Fruit fly (Drosophila melanogaster) whole organism, embryonic: Measurements from ENCODE around the gene Rchy1.

ENCODE experiments used
- Antp ChIP-seq: fragments of 200-800 bp; sonication (Bioruptor generic); optimal IDR thresholded peaks from 3 replicates; lab custom pipeline; 2016; ENCODE audit warnings: missing biosample characterization, missing genetic modification characterization
- CG10654 ChIP-seq: fragments of 200-800 bp; sonication (Bioruptor generic); optimal IDR thresholded peaks from 2 replicates; lab custom pipeline; 2016; ENCODE audit warnings: missing biosample characterization, missing genetic modification characterization
- CG12236 ChIP-seq: fragments of 200-800 bp; sonication (Bioruptor generic); optimal IDR thresholded peaks from 2 replicates; lab custom pipeline; 2016; ENCODE audit warnings: missing biosample characterization, missing genetic modification characterization
- CG12299 ChIP-seq: fragments of 200-800 bp; sonication (Bioruptor generic); optimal IDR thresholded peaks from 2 replicates; lab custom pipeline; 2018; ENCODE audit warnings: missing biosample characterization, mild to moderate bottlenecking, missing genetic modification characterization
- CG1233 ChIP-seq: fragments of 200-800 bp; sonication (Bioruptor generic); optimal IDR thresholded peaks from 4 replicates; lab custom pipeline; 2018; ENCODE audit warnings: missing biosample characterization, mild to moderate bottlenecking, missing genetic modification characterization
- CG1647 ChIP-seq: fragments of 200-800 bp; sonication (Bioruptor generic); optimal IDR thresholded peaks from 3 replicates; lab custom pipeline; 2016; ENCODE audit warnings: missing biosample characterization, missing genetic modification characterization
- CG16813 ChIP-seq: fragments of 200-800 bp; sonication (Bioruptor generic); IDR thresholded peaks from 3 replicates; pipeline ENCODE4 v1.3.6; 2022; ENCODE audit warnings: missing biosample characterization, missing genetic modification characterization; ENCODE audit not compliant: partially characterized antibody
- CG16863 ChIP-seq: fragments of 200-800 bp; sonication (Bioruptor generic); optimal IDR thresholded peaks from 3 replicates; lab custom pipeline; 2016; ENCODE audit warnings: missing biosample characterization, missing genetic modification characterization
- CG2712 ChIP-seq: fragments of 200-800 bp; optimal IDR thresholded peaks from 3 replicates; lab custom pipeline; 2019; ENCODE audit warnings: missing biosample characterization, mild to moderate bottlenecking, missing genetic modification characterization, moderate library complexity
- CG2889 ChIP-seq: fragments of 200-800 bp; sonication (Bioruptor generic); IDR thresholded peaks from 3 replicates; pipeline ENCODE4 v1.3.6; 2022; ENCODE audit warnings: missing biosample characterization, missing genetic modification characterization
- CG30431 ChIP-seq: fragments of 200-800 bp; sonication (Bioruptor generic); optimal IDR thresholded peaks from 2 replicates; lab custom pipeline; 2017; ENCODE audit warnings: missing biosample characterization, missing genetic modification characterization
- CG31365 ChIP-seq: fragments of 200-800 bp; sonication (Bioruptor generic); optimal IDR thresholded peaks from 2 replicates; lab custom pipeline; 2018; ENCODE audit warnings: missing biosample characterization, mild to moderate bottlenecking, missing genetic modification characterization
- CG4820 ChIP-seq: fragments of 200-800 bp; sonication (Bioruptor generic); optimal IDR thresholded peaks from 3 replicates; lab custom pipeline; 2016; ENCODE audit warnings: missing biosample characterization, missing genetic modification characterization
- CG6791 ChIP-seq: fragments of 200-800 bp; sonication (Bioruptor generic); IDR thresholded peaks from 3 replicates; pipeline ENCODE4 v1.3.6; 2022; ENCODE audit warnings: missing biosample characterization, missing genetic modification characterization; ENCODE audit not compliant: partially characterized antibody
- CG8765 ChIP-seq: fragments of 200-800 bp; sonication (Bioruptor generic); IDR thresholded peaks from 2 replicates; pipeline ENCODE4 v1.3.6; 2022; ENCODE audit warnings: missing biosample characterization, missing genetic modification characterization
- D19A ChIP-seq: fragments of 200-800 bp; optimal IDR thresholded peaks from 3 replicates; lab custom pipeline; 2019; ENCODE audit warnings: missing biosample characterization, mild to moderate bottlenecking, missing genetic modification characterization, moderate library complexity
- E2f1 ChIP-seq: fragments of 200-800 bp; sonication (Bioruptor generic); IDR thresholded peaks from 2 replicates; pipeline ENCODE4 v1.3.6; 2022; ENCODE audit warnings: missing biosample characterization, missing genetic modification characterization
- ERR ChIP-seq: fragments of 200-800 bp; sonication (Bioruptor generic); optimal IDR thresholded peaks from 2 replicates; lab custom pipeline; 2016; ENCODE audit warnings: missing biosample characterization, missing genetic modification characterization
- Fer2 ChIP-seq: fragments of 200-800 bp; sonication (Bioruptor generic); optimal IDR thresholded peaks from 2 replicates; lab custom pipeline; 2018; ENCODE audit warnings: missing biosample characterization, mild to moderate bottlenecking, missing genetic modification characterization, moderate library complexity
- Gsc ChIP-seq: fragments of 200-800 bp; sonication (Bioruptor generic); IDR thresholded peaks from 2 replicates; pipeline ENCODE4 v1.3.6; 2022; ENCODE audit warnings: missing biosample characterization, missing genetic modification characterization
- Hsf ChIP-seq: fragments of 200-800 bp; sonication (Bioruptor generic); optimal IDR thresholded peaks from 3 replicates; lab custom pipeline; 2016; ENCODE audit warnings: missing biosample characterization, missing genetic modification characterization
- PHDP ChIP-seq: fragments of 200-800 bp; sonication (Bioruptor generic); optimal IDR thresholded peaks from 3 replicates; lab custom pipeline; 2018; ENCODE audit warnings: missing biosample characterization, mild to moderate bottlenecking, missing genetic modification characterization, moderate library complexity
- Ravus ChIP-seq: fragments of 200-800 bp; sonication (Bioruptor generic); IDR thresholded peaks from 2 replicates; pipeline ENCODE4 v1.3.6; 2022; ENCODE audit warnings: missing biosample characterization, missing genetic modification characterization
- Scr ChIP-seq: fragments of 200-800 bp; sonication (Bioruptor generic); IDR thresholded peaks from 2 replicates; pipeline ENCODE4 v1.3.6; 2022; ENCODE audit warnings: missing biosample characterization, missing genetic modification characterization; ENCODE audit not compliant: partially characterized antibody
- Sin3A ChIP-seq: fragments of >200 bp; optimal IDR thresholded peaks from 2 replicates; lab custom pipeline; 2018
- Stat92E ChIP-seq, 3 experiments: fragments of >200 bp in 2 of 3; fragments of 200-800 bp in 1 of 3; sonication (Bioruptor generic) in 1 of 3; optimal IDR thresholded peaks; 2 replicates each; lab custom pipeline; 2017 to 2019; ENCODE audit warnings: missing biosample characterization in 3 of 3, missing genetic modification characterization in 3 of 3, mild to moderate bottlenecking in 1 of 3, moderate library complexity in 1 of 3
- abd-A ChIP-seq: fragments of 200-800 bp; sonication (Bioruptor generic); optimal IDR thresholded peaks from 3 replicates; lab custom pipeline; 2019; ENCODE audit warnings: missing biosample characterization, mild to moderate bottlenecking, missing genetic modification characterization, moderate library complexity
- bbx ChIP-seq: fragments of 200-800 bp; sonication (Bioruptor generic); IDR thresholded peaks from 2 replicates; pipeline ENCODE4 v1.3.6; 2022; ENCODE audit warnings: missing biosample characterization, missing genetic modification characterization; ENCODE audit not compliant: partially characterized antibody
- chn ChIP-seq: fragments of 200-800 bp; sonication (Bioruptor generic); optimal IDR thresholded peaks from 2 replicates; lab custom pipeline; 2016; ENCODE audit warnings: missing biosample characterization, missing genetic modification characterization
- dimm ChIP-seq: fragments of 200-800 bp; sonication (Bioruptor generic); IDR thresholded peaks from 2 replicates; pipeline ENCODE4 v1.3.6; 2022; ENCODE audit warnings: missing biosample characterization, missing genetic modification characterization
- dm ChIP-seq: fragments of 200-800 bp; sonication (Bioruptor generic); optimal IDR thresholded peaks from 3 replicates; lab custom pipeline; 2016; ENCODE audit warnings: missing biosample characterization, missing genetic modification characterization
- dysf ChIP-seq: fragments of 200-800 bp; sonication (Bioruptor generic); IDR thresholded peaks from 3 replicates; pipeline ENCODE4 v1.3.6; 2022; ENCODE audit warnings: missing biosample characterization, missing genetic modification characterization
- fd64A ChIP-seq: fragments of 200-800 bp; sonication (Bioruptor generic); optimal IDR thresholded peaks from 3 replicates; lab custom pipeline; 2018; ENCODE audit warnings: missing biosample characterization, mild to moderate bottlenecking, missing genetic modification characterization
- gce ChIP-seq: fragments of 200-800 bp; sonication (Bioruptor generic); IDR thresholded peaks from 3 replicates; pipeline ENCODE4 v1.3.6; 2022; ENCODE audit warnings: missing biosample characterization, missing genetic modification characterization
- h ChIP-seq: fragments of >200 bp; optimal IDR thresholded peaks from 2 replicates; lab custom pipeline; 2017
- her ChIP-seq: fragments of 200-800 bp; sonication (Bioruptor generic); optimal IDR thresholded peaks from 2 replicates; lab custom pipeline; 2016; ENCODE audit warnings: missing biosample characterization, missing genetic modification characterization
- knrl ChIP-seq: fragments of 200-800 bp; sonication (Bioruptor generic); IDR thresholded peaks from 3 replicates; pipeline ENCODE4 v1.3.6; 2022; ENCODE audit warnings: missing biosample characterization, missing genetic modification characterization; ENCODE audit not compliant: partially characterized antibody
- lmd ChIP-seq: fragments of 200-800 bp; sonication (Bioruptor generic); IDR thresholded peaks from 2 replicates; pipeline ENCODE4 v1.3.6; 2022; ENCODE audit warnings: missing biosample characterization, missing genetic modification characterization
- mirr ChIP-seq: fragments of 200-800 bp; sonication (Bioruptor generic); optimal IDR thresholded peaks from 3 replicates; lab custom pipeline; 2018; ENCODE audit warnings: missing biosample characterization, mild to moderate bottlenecking, missing genetic modification characterization
- mld ChIP-seq: fragments of 200-800 bp; sonication (Bioruptor generic); IDR thresholded peaks from 3 replicates; pipeline ENCODE4 v1.3.6; 2022; ENCODE audit warnings: missing biosample characterization, missing genetic modification characterization; ENCODE audit not compliant: partially characterized antibody
- pb ChIP-seq: fragments of 200-800 bp; sonication (Bioruptor generic); optimal IDR thresholded peaks from 3 replicates; lab custom pipeline; 2016; ENCODE audit warnings: missing biosample characterization, missing genetic modification characterization
- peb ChIP-seq: fragments of 200-800 bp; sonication (Bioruptor generic); IDR thresholded peaks from 2 replicates; pipeline ENCODE4 v1.3.6; 2022; ENCODE audit warnings: missing biosample characterization, missing genetic modification characterization
- phol ChIP-seq: fragments of 200-800 bp; sonication (Bioruptor generic); optimal IDR thresholded peaks from 3 replicates; lab custom pipeline; 2018; ENCODE audit warnings: missing biosample characterization, mild to moderate bottlenecking, missing genetic modification characterization, moderate library complexity
- pum ChIP-seq: fragments of 200-800 bp; sonication (Bioruptor generic); optimal IDR thresholded peaks from 2 replicates; lab custom pipeline; 2016; ENCODE audit warnings: missing biosample characterization, missing genetic modification characterization
- ro ChIP-seq: fragments of 200-800 bp; sonication (Bioruptor generic); IDR thresholded peaks from 2 replicates; pipeline ENCODE4 v1.3.6; 2022; ENCODE audit warnings: missing biosample characterization, missing genetic modification characterization
- sc ChIP-seq, 3 experiments: fragments of >200 bp in 2 of 3; fragments of 200-800 bp in 1 of 3; sonication (Bioruptor generic) in 1 of 3; optimal IDR thresholded peaks; 2 replicates in 2 of 3; 3 replicates in 1 of 3; lab custom pipeline; 2017; ENCODE audit warnings: mild to moderate bottlenecking in 1 of 3, missing biosample characterization in 1 of 3, missing genetic modification characterization in 1 of 3, missing genetic modification reagents in 1 of 3
- seq ChIP-seq: fragments of 200-800 bp; sonication (Bioruptor generic); IDR thresholded peaks from 2 replicates; pipeline ENCODE4 v1.3.6; 2022; ENCODE audit warnings: missing biosample characterization, missing genetic modification characterization
- sna ChIP-seq: fragments of 200-800 bp; sonication (Bioruptor generic); IDR thresholded peaks from 2 replicates; pipeline ENCODE4 v1.3.6; 2022; ENCODE audit warnings: missing biosample characterization, missing genetic modification characterization; ENCODE audit not compliant: partially characterized antibody
- ssp ChIP-seq: fragments of 200-800 bp; sonication (Bioruptor generic); IDR thresholded peaks from 2 replicates; pipeline ENCODE4 v1.3.6; 2022; ENCODE audit warnings: missing biosample characterization, missing genetic modification characterization
- ttk ChIP-seq: fragments of 200-800 bp; sonication (Bioruptor generic); IDR thresholded peaks from 2 replicates; pipeline ENCODE4 v2.1.2; 2022; ENCODE audit warnings: missing biosample characterization, missing genetic modification characterization
- unpg ChIP-seq: fragments of 200-800 bp; sonication (Bioruptor generic); optimal IDR thresholded peaks from 3 replicates; lab custom pipeline; 2018; ENCODE audit warnings: missing biosample characterization, mild to moderate bottlenecking, missing genetic modification characterization, moderate library complexity
- wek ChIP-seq: fragments of 200-800 bp; sonication (Bioruptor generic); optimal IDR thresholded peaks from 3 replicates; lab custom pipeline; 2018; ENCODE audit warnings: missing biosample characterization, mild to moderate bottlenecking, missing genetic modification characterization, moderate library complexity
- zen2 ChIP-seq: fragments of 200-800 bp; sonication (Bioruptor generic); IDR thresholded peaks from 3 replicates; pipeline ENCODE4 v1.3.6; 2022; ENCODE audit warnings: missing biosample characterization, missing genetic modification characterization; ENCODE audit not compliant: partially characterized antibody

Rchy1 gene

DNA sequence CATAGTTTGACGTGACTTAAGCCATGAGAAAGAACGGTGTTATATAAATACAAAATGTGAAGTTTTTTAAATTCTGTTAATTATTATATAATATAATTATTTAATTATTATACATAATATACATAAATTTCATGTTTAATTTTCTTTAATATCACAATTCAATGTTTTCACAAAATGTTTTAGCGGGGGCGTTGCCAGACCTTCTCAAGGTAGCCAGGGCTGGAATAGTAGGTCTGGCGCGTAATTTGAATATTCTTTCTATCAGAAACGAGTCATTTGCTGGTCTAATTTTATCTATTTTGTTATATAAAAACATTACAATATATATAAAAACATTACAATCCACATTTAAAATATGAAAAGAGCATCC lies 17.1 kb downstream of the Rchy1 start, which contains the start of gene Acox3 (continued):
- TF ChIP-seq sc (optimal IDR thresholded peaks at IDR 0.05; lab: Kevin White, UChicago) (no peak), sc (GFP tag; optimal IDR thresholded peaks at IDR 0.05; lab: Kevin White, UChicago) (no peak), dimm (GFP tag; lab: Robert Waterston, UW) (no peak), CG10654 (no peak), PHDP (no peak), CG8765 (GFP tag; lab: Robert Waterston, UW) (no peak), CG2889 (GFP tag; lab: Robert Waterston, UW) (no peak), mirr (GFP tag; lab: Kevin White, UChicago) (no peak), pum (GFP tag; lab: Kevin White, UChicago) (no peak), E2f1 (GFP tag; lab: Robert Waterston, UW) (no peak), ttk (GFP tag; lab: Robert Waterston, UW) (no peak), Ravus (GFP tag; lab: Robert Waterston, UW) (no peak), knrl (no peak), seq (no peak), zen2 (GFP tag; lab: Robert Waterston, UW) (no peak), wek (GFP tag; lab: Kevin White, UChicago) (no peak), CG31365 (no peak), dysf (GFP tag; lab: Robert Waterston, UW) (no peak), sna (GFP tag; lab: Robert Waterston, UW) (no peak), phol (tag; lab: Kevin White, UChicago) (no peak), Scr (GFP tag; lab: Robert Waterston, UW) (no peak), CG12236 (GFP tag; lab: Kevin White, UChicago) (no peak), CG1647 (no peak), Stat92E (GFP tag; optimal IDR thresholded peaks at IDR 0.05; lab: Kevin White, UChicago) (no peak), h (lab: Kevin White, UChicago) (no peak), mld (no peak), pb (GFP tag; lab: Kevin White, UChicago) (no peak), Antp (GFP tag; lab: Kevin White, UChicago) (no peak), chn (GFP tag; lab: Kevin White, UChicago) (no peak), CG6791 (GFP tag; lab: Robert Waterston, UW) (no peak), unpg (GFP tag; lab: Kevin White, UChicago) (no peak), CG30431 (GFP tag; lab: Kevin White, UChicago) (no peak), abd-A (tag; lab: Kevin White, UChicago) (no peak), fd64A (GFP tag; lab: Kevin White, UChicago) (no peak), CG2712 (no peak), CG12299 (tag; lab: Kevin White, UChicago) (no peak), lmd (GFP tag; lab: Robert Waterston, UW) (no peak), her (no peak), CG4820 (GFP tag; lab: Kevin White, UChicago) (no peak), ssp (GFP tag; lab: Robert Waterston, UW) (no peak), CG1233 (GFP tag; lab: Kevin White, UChicago) (no peak), gce (GFP tag; lab: Robert Waterston, UW) (no peak), bbx (GFP tag; lab: Robert Waterston, UW) (no peak), Gsc (GFP tag; lab: Robert Waterston, UW) (no peak), ro (GFP tag; lab: Robert Waterston, UW) (no peak), peb (no peak), Hsf (GFP tag; lab: Kevin White, UChicago) (no peak), dm (GFP tag; lab: Kevin White, UChicago) (no peak), Fer2 (no peak), Sin3A (no peak), ERR (GFP tag; lab: Kevin White, UChicago) (no peak), D19A (tag; lab: Kevin White, UChicago) (peak; percentile 7), CG16863 (GFP tag; lab: Kevin White, UChicago) (no peak), CG16813 (GFP tag; lab: Robert Waterston, UW) (no peak)
